Fruit fly (Drosophila melanogaster): Measurements from ENCODE around the gene pHCl-2.

dm6 chr3R:31342574-31342973 lies 37.4 kb upstream of the pHCl-2 start:
- TF ChIP-seq CG8301 (tag; optimal IDR thresholded peaks at IDR 0.05) (no peak), CG9948 (tag; optimal IDR thresholded peaks at IDR 0.05) (no peak)

Measured in whole organism, pupa.